Worm (Caenorhabditis elegans) whole organism, L3 larva: ENCODE data around the gene C35C5.9.

Experiments used
- R02D3.7 ChIP-seq: fragments of 150-350 bp; optimal IDR thresholded peaks from 2 replicates; lab custom pipeline; 2014; ENCODE audit warnings: missing biosample characterization, missing genetic modification characterization
- ZK546.5 ChIP-seq: sonication (generic microtip); optimal IDR thresholded peaks from 2 replicates; lab custom pipeline; 2017; ENCODE audit warnings: missing biosample characterization, missing genetic modification characterization
- aly-2 ChIP-seq: fragments of 150-350 bp; optimal IDR thresholded peaks from 2 replicates; lab custom pipeline; 2014; ENCODE audit warnings: missing biosample characterization, missing genetic modification characterization
- ama-1 ChIP-seq: fragments of 150-350 bp; optimal IDR thresholded peaks from 2 replicates; lab custom pipeline; 2018
- ceh-16 ChIP-seq: sonication (generic microtip); optimal IDR thresholded peaks from 2 replicates; lab custom pipeline; 2017; ENCODE audit warnings: missing biosample characterization, missing genetic modification characterization
- ceh-28 ChIP-seq: fragments of 150-350 bp; optimal IDR thresholded peaks from 2 replicates; lab custom pipeline; 2014; ENCODE audit warnings: missing biosample characterization, missing genetic modification reagents, missing genetic modification characterization
- ceh-82 ChIP-seq: fragments of 150-350 bp; optimal IDR thresholded peaks from 2 replicates; lab custom pipeline; 2014; ENCODE audit warnings: missing biosample characterization, missing genetic modification characterization
- ceh-9 ChIP-seq: sonication (generic microtip); optimal IDR thresholded peaks from 2 replicates; lab custom pipeline; 2018; ENCODE audit warnings: missing biosample characterization, missing genetic modification characterization
- egl-27 ChIP-seq: sonication (generic microtip); optimal IDR thresholded peaks from 4 replicates; lab custom pipeline; 2017; ENCODE audit warnings: missing biosample characterization, missing genetic modification reagents, missing genetic modification characterization
- egl-5 ChIP-seq: fragments of 150-350 bp; optimal IDR thresholded peaks from 2 replicates; lab custom pipeline; 2017; ENCODE audit warnings: missing biosample characterization, missing genetic modification reagents, missing genetic modification characterization, inconsistent platforms
- elt-1 ChIP-seq: fragments of 150-350 bp; optimal IDR thresholded peaks from 2 replicates; lab custom pipeline; 2014; ENCODE audit warnings: missing biosample characterization, missing genetic modification characterization
- elt-2 ChIP-seq: sonication (generic microtip); optimal IDR thresholded peaks from 2 replicates; lab custom pipeline; 2016; ENCODE audit warnings: missing genetic modification reagents, mild to moderate bottlenecking, missing genetic modification characterization, missing compliant biosample characterization
- elt-3 ChIP-seq, 3 experiments: fragments of 150-350 bp in 1 of 3; sonication (generic microtip) in 2 of 3; optimal IDR thresholded peaks; 2 replicates in 2 of 3; 4 replicates in 1 of 3; lab custom pipeline; 2014 to 2017; ENCODE audit warnings: missing biosample characterization in 3 of 3, missing genetic modification characterization in 3 of 3
- eor-1 ChIP-seq, 2 experiments: fragments of 150-350 bp; optimal IDR thresholded peaks; 2 replicates each; lab custom pipeline; 2014 to 2018; ENCODE audit warnings: missing biosample characterization in 2 of 2, missing genetic modification characterization in 2 of 2
- fkh-10 ChIP-seq: sonication (generic microtip); optimal IDR thresholded peaks from 2 replicates; lab custom pipeline; 2017; ENCODE audit warnings: missing biosample characterization, missing genetic modification reagents, missing genetic modification characterization
- fkh-2 ChIP-seq: fragments of 150-350 bp; optimal IDR thresholded peaks from 2 replicates; lab custom pipeline; 2014; ENCODE audit warnings: missing biosample characterization, missing genetic modification reagents, missing genetic modification characterization
- fos-1 ChIP-seq: fragments of 150-350 bp; optimal IDR thresholded peaks from 2 replicates; lab custom pipeline; 2014; ENCODE audit warnings: missing biosample characterization, missing genetic modification characterization
- hmg-11 ChIP-seq: sonication (generic microtip); optimal IDR thresholded peaks from 2 replicates; lab custom pipeline; 2016; ENCODE audit warnings: missing genetic modification characterization, missing compliant biosample characterization
- jun-1 ChIP-seq: fragments of 150-350 bp; optimal IDR thresholded peaks from 2 replicates; lab custom pipeline; 2014; ENCODE audit warnings: missing biosample characterization, missing genetic modification reagents, missing genetic modification characterization
- lin-15B ChIP-seq: fragments of 150-350 bp; optimal IDR thresholded peaks from 2 replicates; lab custom pipeline; 2014; ENCODE audit warnings: missing biosample characterization, missing genetic modification characterization
- lin-39 ChIP-seq: fragments of 150-350 bp; optimal IDR thresholded peaks from 2 replicates; lab custom pipeline; 2018; ENCODE audit warnings: missing biosample characterization, missing genetic modification reagents, missing genetic modification characterization
- lsy-12 ChIP-seq: sonication (generic microtip); optimal IDR thresholded peaks from 2 replicates; lab custom pipeline; 2016; ENCODE audit warnings: mild to moderate bottlenecking, missing genetic modification characterization, missing compliant biosample characterization
- mdl-1 ChIP-seq: fragments of 150-350 bp; optimal IDR thresholded peaks from 2 replicates; lab custom pipeline; 2014; ENCODE audit warnings: missing biosample characterization, missing genetic modification characterization
- mml-1 ChIP-seq: fragments of 150-350 bp; sonication (generic microtip); optimal IDR thresholded peaks from 3 replicates; lab custom pipeline; 2014; ENCODE audit warnings: missing biosample characterization, missing genetic modification characterization
- nfya-1 ChIP-seq: sonication (generic microtip); optimal IDR thresholded peaks from 2 replicates; lab custom pipeline; 2017; ENCODE audit warnings: missing genetic modification characterization, mild to moderate bottlenecking, missing compliant biosample characterization, antibody characterized with exemption, moderate library complexity; ENCODE audit not compliant: insufficient read depth
- nhr-11 ChIP-seq: fragments of 150-350 bp; optimal IDR thresholded peaks from 2 replicates; lab custom pipeline; 2014; ENCODE audit warnings: missing biosample characterization, missing genetic modification characterization
- nhr-12 ChIP-seq: fragments of 150-350 bp; optimal IDR thresholded peaks from 2 replicates; lab custom pipeline; 2014; ENCODE audit warnings: missing biosample characterization, missing genetic modification characterization
- nhr-23 ChIP-seq: fragments of 150-350 bp; optimal IDR thresholded peaks from 2 replicates; lab custom pipeline; 2014; ENCODE audit warnings: missing biosample characterization, missing genetic modification reagents, missing genetic modification characterization
- nhr-237 ChIP-seq: fragments of 150-350 bp; optimal IDR thresholded peaks from 2 replicates; lab custom pipeline; 2014; ENCODE audit warnings: missing biosample characterization, missing genetic modification characterization
- nhr-25 ChIP-seq: sonication (generic microtip); optimal IDR thresholded peaks from 2 replicates; lab custom pipeline; 2017; ENCODE audit warnings: missing biosample characterization, missing genetic modification characterization
- nhr-28 ChIP-seq: fragments of 150-350 bp; optimal IDR thresholded peaks from 2 replicates; lab custom pipeline; 2014; ENCODE audit warnings: missing biosample characterization, missing genetic modification characterization
- nhr-43 ChIP-seq: sonication (generic microtip); optimal IDR thresholded peaks from 2 replicates; lab custom pipeline; 2016; ENCODE audit warnings: mild to moderate bottlenecking, missing genetic modification characterization, missing compliant biosample characterization; ENCODE audit not compliant: poor library complexity, severe bottlenecking
- nhr-67 ChIP-seq: fragments of 150-350 bp; optimal IDR thresholded peaks from 2 replicates; lab custom pipeline; 2014; ENCODE audit warnings: missing biosample characterization, missing genetic modification characterization
- nhr-76 ChIP-seq: fragments of 150-350 bp; sonication (generic microtip); optimal IDR thresholded peaks from 5 replicates; lab custom pipeline; 2014; ENCODE audit warnings: missing biosample characterization, missing genetic modification characterization
- nhr-77 ChIP-seq: fragments of 150-350 bp; optimal IDR thresholded peaks from 2 replicates; lab custom pipeline; 2014; ENCODE audit warnings: missing biosample characterization, missing genetic modification characterization
- pha-4 ChIP-seq: fragments of 150-350 bp; optimal IDR thresholded peaks from 2 replicates; lab custom pipeline; 2014; ENCODE audit warnings: missing biosample characterization, missing genetic modification reagents, missing genetic modification characterization
- pqm-1 ChIP-seq: fragments of 150-350 bp; optimal IDR thresholded peaks from 2 replicates; lab custom pipeline; 2017; ENCODE audit warnings: missing biosample characterization, missing genetic modification characterization, inconsistent platforms
- sea-2 ChIP-seq: fragments of 150-350 bp; sonication (generic microtip); optimal IDR thresholded peaks from 4 replicates; lab custom pipeline; 2014; ENCODE audit warnings: missing biosample characterization, missing genetic modification reagents, missing genetic modification characterization
- skn-1 ChIP-seq: fragments of 150-350 bp; optimal IDR thresholded peaks from 2 replicates; lab custom pipeline; 2014; ENCODE audit warnings: missing biosample characterization, missing genetic modification characterization
- snpc-4 ChIP-seq: fragments of 150-350 bp; optimal IDR thresholded peaks from 2 replicates; lab custom pipeline; 2014; ENCODE audit warnings: missing biosample characterization, missing genetic modification characterization
- tbx-2 ChIP-seq: sonication (generic microtip); optimal IDR thresholded peaks from 2 replicates; lab custom pipeline; 2016; ENCODE audit warnings: mild to moderate bottlenecking, missing genetic modification characterization, missing compliant biosample characterization
- unc-39 ChIP-seq: sonication (generic microtip); optimal IDR thresholded peaks from 4 replicates; lab custom pipeline; 2017; ENCODE audit warnings: missing biosample characterization, missing genetic modification characterization
- unc-62 ChIP-seq: fragments of 150-350 bp; sonication (generic microtip); optimal IDR thresholded peaks from 4 replicates; lab custom pipeline; 2014; ENCODE audit warnings: missing biosample characterization, missing genetic modification reagents, missing genetic modification characterization
- zag-1 ChIP-seq: fragments of 150-350 bp; optimal IDR thresholded peaks from 2 replicates; lab custom pipeline; 2014; ENCODE audit warnings: missing biosample characterization, missing genetic modification characterization
- ztf-11 ChIP-seq: fragments of 150-350 bp; optimal IDR thresholded peaks from 2 replicates; lab custom pipeline; 2014; ENCODE audit warnings: missing biosample characterization, missing genetic modification characterization
- ztf-4 ChIP-seq: fragments of 150-350 bp; optimal IDR thresholded peaks from 2 replicates; lab custom pipeline; 2014; ENCODE audit warnings: missing biosample characterization, missing genetic modification characterization

C35C5.9 gene

DNA sequence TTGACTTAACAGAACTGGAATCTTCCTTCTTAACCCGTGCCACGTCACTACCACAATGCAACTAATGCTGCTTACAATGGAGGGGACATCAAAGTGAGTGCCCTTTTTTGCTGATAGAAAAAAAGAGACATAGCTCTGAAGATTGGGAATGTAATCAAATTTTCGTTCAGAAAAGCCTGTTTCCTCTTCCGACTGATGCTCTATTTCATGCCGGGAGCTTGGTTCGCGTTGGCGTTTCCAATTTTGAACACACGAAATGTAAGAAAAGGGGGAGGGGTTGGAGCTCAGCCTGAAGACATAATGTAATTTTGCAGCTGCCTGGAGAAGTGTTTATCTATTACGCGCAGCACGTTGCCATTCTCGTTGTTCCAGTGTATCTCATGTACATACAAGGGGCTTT, 21.8 kb downstream of the C35C5.9 start:
- no peak for TF ChIP-seq unc-62
- peak; percentile 70 for TF ChIP-seq fkh-10 (GFP tag; lab: Kevin White, UChicago)

DNA sequence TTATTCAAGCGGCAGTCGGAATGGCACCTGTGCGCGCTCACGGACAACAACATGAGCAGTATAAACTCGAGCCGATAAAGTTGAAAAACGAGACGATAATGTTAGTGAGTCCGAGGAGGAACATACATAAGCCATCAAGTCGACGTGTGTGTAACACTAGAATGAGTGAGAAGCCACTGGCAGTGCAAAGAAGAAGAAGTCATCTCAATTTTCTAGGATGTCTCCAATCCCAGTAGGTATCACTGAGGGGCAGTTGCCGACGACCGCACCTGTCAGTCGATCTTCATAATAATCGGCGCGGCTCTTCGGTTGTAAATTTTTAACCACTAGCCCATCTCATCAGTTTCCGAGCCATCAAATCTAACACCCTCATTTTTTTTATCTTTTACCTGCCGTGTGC, 23.7 kb downstream of the C35C5.9 start:
- TF ChIP-seq pqm-1 (tag; lab: Kevin White, UChicago) (no peak), ceh-28 (tag; lab: Kevin White, UChicago) (no peak), ama-1 (lab: Kevin White, UChicago) (peak; percentile 31), ceh-9 (no peak), eor-1 (tag; optimal IDR thresholded peaks at IDR 0.05; lab: Kevin White, UChicago) (no peak), jun-1 (no peak)

DNA sequence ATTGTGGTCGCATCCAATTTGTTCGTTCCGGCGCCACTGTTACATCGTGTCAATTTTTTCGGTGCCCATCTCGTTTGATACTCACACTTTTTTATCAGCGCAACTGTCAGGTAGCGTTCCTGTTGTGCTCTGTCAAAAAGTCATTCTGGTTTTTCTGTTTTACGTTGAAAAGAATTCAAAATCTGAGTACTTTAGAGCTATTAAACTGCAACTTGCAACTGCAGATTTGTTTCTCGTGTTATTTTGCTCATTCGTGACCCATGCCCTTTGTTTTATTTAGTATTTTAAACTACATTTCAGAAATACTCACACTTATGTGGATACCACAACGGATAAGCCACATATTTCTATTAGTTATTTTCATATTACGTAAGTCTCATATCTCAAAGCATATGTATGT, 24.2 kb downstream of the C35C5.9 start, which contains the start of gene lev-8:
TSS of gene lev-8 (plus strand) at position 301 of the 400 bp plus-strand sequence.
- no peak for TF ChIP-seq nhr-23 (tag; lab: Kevin White, UChicago)
- no peak for TF ChIP-seq pha-4 (tag; lab: Kevin White, UChicago)
- TF ChIP-seq ceh-9: no peak
- no peak for TF ChIP-seq nhr-28 (tag; lab: Kevin White, UChicago)
- no peak for TF ChIP-seq mml-1 (tag; lab: Kevin White, UChicago)
- no peak for TF ChIP-seq zag-1 (tag; lab: Kevin White, UChicago)
- TF ChIP-seq nfya-1 (tag; lab: Kevin White, UChicago): no peak
- no peak for TF ChIP-seq nhr-25
- no peak for TF ChIP-seq aly-2 (tag; lab: Kevin White, UChicago)
- TF ChIP-seq skn-1 (tag; lab: Kevin White, UChicago): no peak
- TF ChIP-seq sea-2 (GFP tag; lab: Kevin White, UChicago): no peak
- no peak for TF ChIP-seq ceh-82 (tag; lab: Kevin White, UChicago)
- TF ChIP-seq nhr-67: no peak
- no peak for TF ChIP-seq jun-1
- no peak for TF ChIP-seq fkh-2
- TF ChIP-seq fos-1 (tag; lab: Kevin White, UChicago): no peak
- no peak for TF ChIP-seq nhr-43 (tag; lab: Kevin White, UChicago)
- TF ChIP-seq hmg-11 (tag; lab: Kevin White, UChicago): no peak
- no peak for TF ChIP-seq fkh-10 (GFP tag; lab: Kevin White, UChicago)

- TF ChIP-seq ceh-82 (tag; lab: Kevin White, UChicago): no peak
- TF ChIP-seq mdl-1 (tag; lab: Kevin White, UChicago): peak; percentile 14
- no peak for TF ChIP-seq nhr-28 (tag; lab: Kevin White, UChicago)
- no peak for TF ChIP-seq fkh-10 (GFP tag; lab: Kevin White, UChicago)
- TF ChIP-seq egl-27 (tag; lab: Kevin White, UChicago): no peak
- no peak for TF ChIP-seq zag-1 (tag; lab: Kevin White, UChicago)
- no peak for TF ChIP-seq nhr-11
- TF ChIP-seq nhr-12 (tag; lab: Kevin White, UChicago): no peak
- no peak for TF ChIP-seq nhr-237
- peak; percentile 13 for TF ChIP-seq elt-2
- no peak for TF ChIP-seq unc-39
- TF ChIP-seq aly-2 (tag; lab: Kevin White, UChicago): no peak
- TF ChIP-seq sea-2 (GFP tag; lab: Kevin White, UChicago): no peak
- no peak for TF ChIP-seq fkh-2
- TF ChIP-seq ama-1 (lab: Kevin White, UChicago): no peak
- no peak for TF ChIP-seq elt-3 (tag; optimal IDR thresholded peaks at IDR 0.05; lab: Kevin White, UChicago)
- TF ChIP-seq lsy-12: no peak
- TF ChIP-seq ztf-11 (tag; lab: Kevin White, UChicago): no peak
- peak; percentile 79 for TF ChIP-seq lin-39
- no peak for TF ChIP-seq pqm-1 (tag; lab: Kevin White, UChicago)
- no peak for TF ChIP-seq R02D3.7 (tag; lab: Kevin White, UChicago)
- TF ChIP-seq jun-1: no peak
- no peak for TF ChIP-seq lin-15B (tag; lab: Kevin White, UChicago)
- TF ChIP-seq snpc-4 (tag; lab: Kevin White, UChicago): peak; percentile 52
- no peak for TF ChIP-seq mml-1 (tag; lab: Kevin White, UChicago)
- no peak for TF ChIP-seq nhr-77
- peak; percentile 82 for TF ChIP-seq hmg-11 (tag; lab: Kevin White, UChicago)
- TF ChIP-seq ZK546.5 (tag; lab: Kevin White, UChicago): no peak
- TF ChIP-seq tbx-2 (tag; lab: Kevin White, UChicago): no peak
- TF ChIP-seq unc-62: no peak
- peak; percentile 74 for TF ChIP-seq elt-1 (tag; lab: Kevin White, UChicago)
- TF ChIP-seq nhr-67: no peak
- no peak for TF ChIP-seq fos-1 (tag; lab: Kevin White, UChicago)
- TF ChIP-seq egl-5 (tag; lab: Kevin White, UChicago): peak; percentile 76
- no peak for TF ChIP-seq nhr-76 (tag; lab: Kevin White, UChicago)
- TF ChIP-seq nhr-23 (tag; lab: Kevin White, UChicago): peak; percentile 59
- no peak for TF ChIP-seq ceh-16 (tag; lab: Kevin White, UChicago)
- TF ChIP-seq nhr-25: peak; percentile 66
- TF ChIP-seq ceh-9: no peak
- TF ChIP-seq pha-4 (tag; lab: Kevin White, UChicago): no peak
- no peak for TF ChIP-seq ztf-4 (tag; lab: Kevin White, UChicago)
Measured at ce11 chrX:11563663-11564062, 27.3 kb downstream of the C35C5.9 start, which contains the start of gene trpp-9. Gene trpp-9 (plus strand): TSS chrX:11563923.
